Worm (Caenorhabditis elegans) whole organism, young adult: ENCODE measurements around the gene F59E12.17.

Experiments
- B0019.2 ChIP-seq: fragments of 200-800 bp; sonication (Bioruptor generic); conservative IDR thresholded peaks from 2 replicates; pipeline ENCODE4 v1.3.6; 2022; ENCODE audit warnings: missing genetic modification reagents, missing genetic modification characterization, missing compliant biosample characterization
- B0035.1 ChIP-seq: sonication (generic microtip); optimal IDR thresholded peaks from 2 replicates; lab custom pipeline; 2016; ENCODE audit warnings: missing genetic modification characterization, mild to moderate bottlenecking, missing compliant biosample characterization, missing genotype, missing genetic modification reagents
- C06A6.2 ChIP-seq: fragments of 200-800 bp; sonication (Bioruptor generic); conservative IDR thresholded peaks from 2 replicates; pipeline ENCODE4 v1.3.6; 2022; ENCODE audit warnings: missing genetic modification characterization, missing compliant biosample characterization
- C17E4.6 ChIP-seq: fragments of 200-800 bp; sonication (Bioruptor generic); IDR thresholded peaks from 2 replicates; pipeline ENCODE4 v1.3.6; 2022; ENCODE audit warnings: missing genetic modification reagents, missing genetic modification characterization, missing compliant biosample characterization
- D2030.7 ChIP-seq: fragments of 200-800 bp; sonication (Bioruptor generic); IDR thresholded peaks from 2 replicates; pipeline ENCODE4 v1.3.6; 2022; ENCODE audit warnings: missing genetic modification reagents, missing genetic modification characterization, missing compliant biosample characterization
- F10E7.11 ChIP-seq: sonication (generic microtip); optimal IDR thresholded peaks from 2 replicates; lab custom pipeline; 2017; ENCODE audit warnings: mild to moderate bottlenecking, missing genetic modification characterization, moderate library complexity, missing compliant biosample characterization
- F23B12.7 ChIP-seq: sonication (generic microtip); optimal IDR thresholded peaks from 2 replicates; lab custom pipeline; 2017; ENCODE audit warnings: missing genetic modification characterization, mild to moderate bottlenecking, missing compliant biosample characterization, antibody characterized with exemption, moderate library complexity; ENCODE audit not compliant: insufficient read depth
- F37B4.10 ChIP-seq: fragments of 200-800 bp; sonication (Bioruptor generic); IDR thresholded peaks from 2 replicates; pipeline ENCODE4 v1.3.6; 2022; ENCODE audit warnings: missing genetic modification characterization, missing compliant biosample characterization
- F57C9.4 ChIP-seq: sonication (generic microtip); optimal IDR thresholded peaks from 2 replicates; lab custom pipeline; 2017; ENCODE audit warnings: mild to moderate bottlenecking, missing genetic modification characterization, missing compliant biosample characterization
- K12H6.12 ChIP-seq: fragments of 200-800 bp; sonication (Bioruptor generic); optimal IDR thresholded peaks from 2 replicates; lab custom pipeline; 2018; ENCODE audit warnings: mild to moderate bottlenecking, missing genetic modification characterization, missing compliant biosample characterization
- Y53F4B.3 ChIP-seq: fragments of 200-800 bp; sonication (Bioruptor generic); IDR thresholded peaks from 2 replicates; pipeline ENCODE4 v1.3.6; 2022; ENCODE audit warnings: missing genetic modification reagents, missing genetic modification characterization, missing compliant biosample characterization
- Y53G8AR.9 ChIP-seq: fragments of 200-800 bp; sonication (Bioruptor generic); conservative IDR thresholded peaks from 2 replicates; pipeline ENCODE4 v1.3.6; 2022; ENCODE audit warnings: missing genetic modification reagents, missing genetic modification characterization, missing compliant biosample characterization
- Y56A3A.18 ChIP-seq: fragments of 200-800 bp; sonication (Bioruptor generic); IDR thresholded peaks from 2 replicates; pipeline ENCODE4 v1.3.6; 2022; ENCODE audit warnings: missing genetic modification reagents, missing genetic modification characterization, missing compliant biosample characterization
- Y67H2A.10 ChIP-seq: fragments of 200-800 bp; sonication (Bioruptor generic); conservative IDR thresholded peaks from 2 replicates; pipeline ENCODE4 v1.3.6; 2022; ENCODE audit warnings: missing genetic modification reagents, missing genetic modification characterization, missing compliant biosample characterization
- Y95B8A.8 ChIP-seq: fragments of 200-800 bp; sonication (Bioruptor generic); IDR thresholded peaks from 2 replicates; pipeline ENCODE4 v1.3.6; 2022; ENCODE audit warnings: missing genetic modification reagents, missing genetic modification characterization, missing compliant biosample characterization
- ZK185.1 ChIP-seq: sonication (generic microtip); optimal IDR thresholded peaks from 2 replicates; lab custom pipeline; 2016; ENCODE audit warnings: mild to moderate bottlenecking, missing genetic modification characterization, missing compliant biosample characterization; ENCODE audit not compliant: poor library complexity, severe bottlenecking
- akir-1 ChIP-seq: fragments of 200-800 bp; sonication (Bioruptor generic); optimal IDR thresholded peaks from 2 replicates; lab custom pipeline; 2018; ENCODE audit warnings: mild to moderate bottlenecking, missing genetic modification characterization, moderate library complexity, missing compliant biosample characterization
- ama-1 ChIP-seq, 3 experiments: fragments of 150-350 bp in 1 of 3; sonication (generic microtip) in 2 of 3; optimal IDR thresholded peaks; 2 replicates each; lab custom pipeline; 2014 to 2018; ENCODE audit warnings: missing biosample characterization in 2 of 3, missing genetic modification characterization in 2 of 3, missing genetic modification reagents in 2 of 3
- aptf-3 ChIP-seq: fragments of 200-800 bp; sonication (Bioruptor generic); IDR thresholded peaks from 2 replicates; pipeline ENCODE4 v1.3.6; 2022; ENCODE audit warnings: missing genetic modification characterization, missing compliant biosample characterization
- atf-7 ChIP-seq: sonication (generic microtip); optimal IDR thresholded peaks from 2 replicates; lab custom pipeline; 2017; ENCODE audit warnings: mild to moderate bottlenecking, missing genetic modification characterization, missing compliant biosample characterization
- attf-3 ChIP-seq: fragments of 200-800 bp; sonication (Bioruptor generic); conservative IDR thresholded peaks from 2 replicates; pipeline ENCODE4 v1.3.6; 2022; ENCODE audit warnings: missing genetic modification reagents, missing genetic modification characterization, missing compliant biosample characterization
- bed-1 ChIP-seq: fragments of 200-800 bp; sonication (Bioruptor generic); IDR thresholded peaks from 2 replicates; pipeline ENCODE4 v1.3.6; 2022; ENCODE audit warnings: missing genetic modification reagents, missing genetic modification characterization, missing compliant biosample characterization
- cebp-2 ChIP-seq: fragments of 200-800 bp; sonication (Bioruptor generic); IDR thresholded peaks from 2 replicates; pipeline ENCODE4 v1.3.6; 2022; ENCODE audit warnings: missing genetic modification characterization, missing compliant biosample characterization
- ceh-27 ChIP-seq: fragments of 200-800 bp; sonication (Bioruptor generic); optimal IDR thresholded peaks from 2 replicates; lab custom pipeline; 2018; ENCODE audit warnings: mild to moderate bottlenecking, missing genetic modification characterization, moderate library complexity, missing compliant biosample characterization
- ceh-40 ChIP-seq: fragments of 200-800 bp; sonication (Bioruptor generic); IDR thresholded peaks from 2 replicates; pipeline ENCODE4 v1.3.6; 2022; ENCODE audit warnings: missing genetic modification characterization, missing compliant biosample characterization
- ceh-91 ChIP-seq: fragments of 200-800 bp; sonication (Bioruptor generic); IDR thresholded peaks from 2 replicates; pipeline ENCODE4 v1.3.6; 2022; ENCODE audit warnings: missing genetic modification reagents, missing genetic modification characterization, missing compliant biosample characterization
- dpff-1 ChIP-seq: sonication (generic microtip); optimal IDR thresholded peaks from 2 replicates; lab custom pipeline; 2017; ENCODE audit warnings: mild to moderate bottlenecking, missing genetic modification characterization, missing compliant biosample characterization
- efl-1 ChIP-seq: fragments of 150-350 bp; optimal IDR thresholded peaks from 2 replicates; lab custom pipeline; 2014; ENCODE audit warnings: missing biosample characterization, missing genetic modification reagents, missing genetic modification characterization
- egl-44 ChIP-seq: fragments of 200-800 bp; sonication (Bioruptor generic); IDR thresholded peaks from 2 replicates; pipeline ENCODE4 v1.3.6; 2022; ENCODE audit warnings: missing genetic modification reagents, missing genetic modification characterization, missing compliant biosample characterization
- ets-4 ChIP-seq: fragments of 200-800 bp; sonication (Bioruptor generic); optimal IDR thresholded peaks from 2 replicates; lab custom pipeline; 2018; ENCODE audit warnings: mild to moderate bottlenecking, missing genetic modification characterization, missing compliant biosample characterization
- gei-17 ChIP-seq: fragments of 200-800 bp; sonication (Bioruptor generic); optimal IDR thresholded peaks from 2 replicates; lab custom pipeline; 2018; ENCODE audit warnings: mild to moderate bottlenecking, missing genetic modification characterization, missing compliant biosample characterization
- hlh-12 ChIP-seq: sonication (generic microtip); optimal IDR thresholded peaks from 2 replicates; lab custom pipeline; 2016; ENCODE audit warnings: missing genetic modification characterization, missing compliant biosample characterization
- hlh-26 ChIP-seq: fragments of 200-800 bp; sonication (Bioruptor generic); conservative IDR thresholded peaks from 2 replicates; pipeline ENCODE4 v1.3.6; 2022; ENCODE audit warnings: missing genetic modification reagents, missing genetic modification characterization, missing compliant biosample characterization
- hsf-1 ChIP-seq: fragments of 200-800 bp; sonication (Bioruptor generic); IDR thresholded peaks from 2 replicates; pipeline ENCODE4 v1.3.6; 2022; ENCODE audit warnings: missing genetic modification reagents, missing genetic modification characterization, missing compliant biosample characterization
- let-526 ChIP-seq: fragments of 200-800 bp; sonication (Bioruptor generic); IDR thresholded peaks from 2 replicates; pipeline ENCODE4 v1.3.6; 2022; ENCODE audit warnings: missing genetic modification reagents, missing genetic modification characterization, missing compliant biosample characterization
- let-607 ChIP-seq, 2 experiments: fragments of 200-800 bp in 1 of 2; sonication (Bioruptor generic) in 1 of 2; sonication (generic microtip) in 1 of 2; optimal IDR thresholded peaks; 2 replicates each; lab custom pipeline; 2016 to 2018; ENCODE audit warnings: mild to moderate bottlenecking in 2 of 2, missing compliant biosample characterization in 2 of 2, missing genetic modification characterization in 2 of 2, moderate library complexity in 2 of 2, missing genotype in 1 of 2
- madf-3 ChIP-seq: fragments of 200-800 bp; sonication (Bioruptor generic); IDR thresholded peaks from 2 replicates; pipeline ENCODE4 v1.3.6; 2022; ENCODE audit warnings: missing genetic modification reagents, missing genetic modification characterization, missing compliant biosample characterization
- nfya-1 ChIP-seq: sonication (generic microtip); optimal IDR thresholded peaks from 2 replicates; lab custom pipeline; 2017; ENCODE audit warnings: antibody characterized with exemption, missing compliant biosample characterization, missing genetic modification characterization, borderline replicate concordance; ENCODE audit not compliant: insufficient read depth
- nhr-80 ChIP-seq: sonication (generic microtip); optimal IDR thresholded peaks from 2 replicates; lab custom pipeline; 2016; ENCODE audit warnings: missing genetic modification characterization, missing compliant biosample characterization
- nhr-90 ChIP-seq: sonication (generic microtip); optimal IDR thresholded peaks from 2 replicates; lab custom pipeline; 2016; ENCODE audit warnings: missing genotype, mild to moderate bottlenecking, missing genetic modification characterization, missing compliant biosample characterization
- rec-8 ChIP-seq, 2 experiments: sonication (generic microtip); optimal IDR thresholded peaks; 2 replicates each; lab custom pipeline; 2016; ENCODE audit warnings: mild to moderate bottlenecking in 2 of 2, missing genetic modification characterization in 2 of 2, missing genetic modification reagents in 2 of 2, missing genotype in 2 of 2, missing biosample characterization in 1 of 2, missing compliant biosample characterization in 1 of 2, moderate library complexity in 1 of 2
- sea-2 ChIP-seq: fragments of 200-800 bp; sonication (Bioruptor generic); IDR thresholded peaks from 2 replicates; pipeline ENCODE4 v1.3.6; 2022; ENCODE audit warnings: missing genetic modification characterization, missing compliant biosample characterization
- somi-1 ChIP-seq: fragments of 200-800 bp; sonication (Bioruptor generic); optimal IDR thresholded peaks from 2 replicates; lab custom pipeline; 2018; ENCODE audit warnings: mild to moderate bottlenecking, missing genetic modification characterization, missing compliant biosample characterization
- sptf-2 ChIP-seq: fragments of 200-800 bp; sonication (Bioruptor generic); optimal IDR thresholded peaks from 2 replicates; lab custom pipeline; 2018; ENCODE audit warnings: mild to moderate bottlenecking, missing genetic modification characterization, missing compliant biosample characterization
- ztf-18 ChIP-seq: sonication (generic microtip); optimal IDR thresholded peaks from 2 replicates; lab custom pipeline; 2016; ENCODE audit warnings: missing genotype, mild to moderate bottlenecking, missing genetic modification characterization, missing compliant biosample characterization
- ztf-3 ChIP-seq: fragments of 200-800 bp; sonication (Bioruptor generic); optimal IDR thresholded peaks from 2 replicates; lab custom pipeline; 2018; ENCODE audit warnings: mild to moderate bottlenecking, missing genetic modification characterization, missing compliant biosample characterization
- ztf-6 ChIP-seq: fragments of 200-800 bp; sonication (Bioruptor generic); IDR thresholded peaks from 2 replicates; pipeline ENCODE4 v1.3.6; 2022; ENCODE audit warnings: missing genetic modification reagents, missing genetic modification characterization, missing compliant biosample characterization

F59E12.17 gene

DNA sequence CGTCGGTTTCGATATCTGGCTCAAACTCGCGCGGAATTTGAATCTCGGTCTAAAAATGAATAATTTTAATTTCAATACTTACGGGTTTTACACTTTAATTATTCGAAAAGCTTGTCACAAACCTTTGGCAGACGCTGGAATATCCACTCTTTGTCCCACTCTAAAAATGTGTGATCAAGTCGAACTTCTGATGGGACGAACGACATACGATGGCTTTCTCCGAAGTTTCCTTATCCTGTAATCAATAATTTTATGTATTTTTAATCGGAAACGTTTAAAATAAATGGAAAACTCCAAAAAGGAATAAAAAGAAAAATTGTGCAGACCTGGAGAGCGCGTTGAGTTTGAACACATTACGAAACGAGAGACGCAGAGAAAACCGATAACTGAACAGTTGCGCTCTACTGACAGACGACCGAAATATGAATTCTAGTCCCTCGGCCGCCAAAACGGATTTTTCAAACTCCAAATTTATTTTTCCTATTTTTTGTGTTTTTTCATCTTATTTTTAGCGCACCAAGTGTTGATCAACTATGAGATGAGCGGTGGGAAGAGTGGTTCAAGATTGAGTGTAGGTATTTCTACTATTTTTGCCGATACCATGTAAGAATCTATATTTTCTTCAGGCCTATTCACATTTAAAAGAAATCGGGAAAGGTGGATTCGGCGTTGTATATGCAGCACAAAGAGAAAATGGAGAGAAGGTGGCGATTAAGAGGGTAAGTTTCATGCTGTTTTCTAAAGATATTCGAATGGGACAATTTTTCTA, at the start of gene F59E12.17, which contains the start of the genes sam-4 and zyg-1 (continued):
- TF ChIP-seq ztf-3 (no peak), ztf-6 (GFP tag; lab: Robert Waterston, UW) (no peak), hlh-12 (tag; lab: Kevin White, UChicago) (no peak), F23B12.7 (tag; lab: Kevin White, UChicago) (peak; percentile 83), ztf-18 (tag; lab: Kevin White, UChicago) (peak; percentile 39), hsf-1 (GFP tag; lab: Robert Waterston, UW) (no peak), ZK185.1 (peak; percentile 46), B0019.2 (peak; percentile 73), nfya-1 (tag; lab: Kevin White, UChicago) (no peak), let-526 (GFP tag; lab: Robert Waterston, UW) (0 out of 2 replicates have a peak, but pooled peaks have one; percentile 35), Y67H2A.10 (GFP tag; lab: Robert Waterston, UW) (no peak), ceh-40 (GFP tag; lab: Robert Waterston, UW) (no peak), ama-1 (optimal IDR thresholded peaks at IDR 0.05; lab: Kevin White, UChicago) (no peak), ama-1 (GFP tag; optimal IDR thresholded peaks at IDR 0.05; lab: Kevin White, UChicago) (no peak), Y53G8AR.9 (GFP tag; lab: Robert Waterston, UW) (no peak), dpff-1 (no peak), ceh-27 (GFP tag; lab: Kevin White, UChicago) (peak; percentile 64), madf-3 (GFP tag; lab: Robert Waterston, UW) (peak; percentile 67; the same call in 1 of the 2 replicates), sea-2 (no peak), somi-1 (GFP tag; lab: Kevin White, UChicago) (no peak), F10E7.11 (tag; lab: Kevin White, UChicago) (no peak), cebp-2 (GFP tag; lab: Robert Waterston, UW) (no peak), D2030.7 (GFP tag; lab: Robert Waterston, UW) (peak; percentile 82), nhr-90 (tag; lab: Kevin White, UChicago) (no peak), akir-1 (GFP tag; lab: Kevin White, UChicago) (no peak), sptf-2 (GFP tag; lab: Kevin White, UChicago) (no peak), atf-7 (no peak), attf-3 (GFP tag; lab: Robert Waterston, UW) (peak; percentile 53), C17E4.6 (GFP tag; lab: Robert Waterston, UW) (no peak), K12H6.12 (tag; lab: Kevin White, UChicago) (peak; percentile 31), C06A6.2 (GFP tag; lab: Robert Waterston, UW) (no peak), aptf-3 (GFP tag; lab: Robert Waterston, UW) (no peak), rec-8 (tag; optimal IDR thresholded peaks at IDR 0.05; lab: Kevin White, UChicago) (no peak), Y95B8A.8 (GFP tag; lab: Robert Waterston, UW) (0 out of 2 replicates have a peak, but pooled peaks have one; percentile 42), Y53F4B.3 (GFP tag; lab: Robert Waterston, UW) (no peak), nhr-80 (tag; lab: Kevin White, UChicago) (peak; percentile 4), ets-4 (GFP tag; lab: Kevin White, UChicago) (no peak), F37B4.10 (GFP tag; lab: Robert Waterston, UW) (no peak), bed-1 (GFP tag; lab: Robert Waterston, UW) (no peak), efl-1 (GFP tag; lab: Kevin White, UChicago) (peak; percentile 76), let-607 (tag; optimal IDR thresholded peaks at IDR 0.05; lab: Kevin White, UChicago) (no peak), ceh-91 (peak; percentile 58; the same call in 1 of the 2 replicates), Y56A3A.18 (GFP tag; lab: Robert Waterston, UW) (no peak), gei-17 (no peak), F57C9.4 (tag; lab: Kevin White, UChicago) (no peak), B0035.1 (tag; lab: Kevin White, UChicago) (no peak), egl-44 (GFP tag; lab: Robert Waterston, UW) (0 out of 2 replicates have a peak, but pooled peaks have one; percentile 23), hlh-26 (no peak)
